Worm (Caenorhabditis elegans): ENCODE measurements around the gene nol-9.

nol-9 gene

ce11 chrIV:13383763-13384436 is 38.4 kb upstream of the nol-9 start, which contains the start of gene rab-19:
Gene rab-19, minus strand, starts transcription at chrIV:13384386.
- TF ChIP-seq unc-86 (tag; optimal IDR thresholded peaks at IDR 0.05): no peak
- peak; percentile 71 for TF ChIP-seq unc-42 (tag; optimal IDR thresholded peaks at IDR 0.05)
- no peak for TF ChIP-seq zip-5 (tag; optimal IDR thresholded peaks at IDR 0.05)
- peak; percentile 28 for TF ChIP-seq ceh-31 (tag; optimal IDR thresholded peaks at IDR 0.05)
- TF ChIP-seq ref-2 (tag; optimal IDR thresholded peaks at IDR 0.05): no peak
- peak; percentile 72 for TF ChIP-seq ceh-48 (tag; optimal IDR thresholded peaks at IDR 0.05)

- TF ChIP-seq sdc-2 (tag; optimal IDR thresholded peaks at IDR 0.05) (no peak), elt-2 (tag; optimal IDR thresholded peaks at IDR 0.05) (peak; percentile 80), fkh-10 (GFP tag; optimal IDR thresholded peaks at IDR 0.05) (no peak), dve-1 (tag; optimal IDR thresholded peaks at IDR 0.05) (peak; percentile 64), pax-1 (tag; optimal IDR thresholded peaks at IDR 0.05) (peak; percentile 24), nhr-232 (tag; optimal IDR thresholded peaks at IDR 0.05) (no peak), ceh-14 (tag; optimal IDR thresholded peaks at IDR 0.05) (peak; percentile 88), ets-4 (tag; optimal IDR thresholded peaks at IDR 0.05) (no peak), odd-2 (tag; optimal IDR thresholded peaks at IDR 0.05) (peak; percentile 25), nfya-1 (tag; optimal IDR thresholded peaks at IDR 0.05) (peak; percentile 84), hlh-15 (tag; optimal IDR thresholded peaks at IDR 0.05) (peak; percentile 49), hlh-13 (GFP tag; optimal IDR thresholded peaks at IDR 0.05) (no peak), fkh-6 (tag; optimal IDR thresholded peaks at IDR 0.05) (peak; percentile 29), unc-42 (tag; optimal IDR thresholded peaks at IDR 0.05) (peak; percentile 89), ttx-3 (tag; optimal IDR thresholded peaks at IDR 0.05) (peak; percentile 63), unc-86 (tag; optimal IDR thresholded peaks at IDR 0.05) (peak; percentile 55), nhr-11 (tag; optimal IDR thresholded peaks at IDR 0.05) (no peak), eyg-1 (tag; optimal IDR thresholded peaks at IDR 0.05) (peak; percentile 27), pqm-1 (tag; optimal IDR thresholded peaks at IDR 0.05) (no peak), elt-4 (tag; optimal IDR thresholded peaks at IDR 0.05) (no peak), ceh-6 (GFP tag; optimal IDR thresholded peaks at IDR 0.05) (peak; percentile 58), hlh-30 (tag; optimal IDR thresholded peaks at IDR 0.05; ENCODE audit: insufficient read depth) (peak; percentile 2), mec-3 (tag; optimal IDR thresholded peaks at IDR 0.05; ENCODE audit: borderline replicate concordance) (no peak), ztf-16 (tag; optimal IDR thresholded peaks at IDR 0.05) (peak; percentile 61), dmd-4 (tag; optimal IDR thresholded peaks at IDR 0.05; ENCODE audit: borderline replicate concordance) (no peak), lim-6 (tag; optimal IDR thresholded peaks at IDR 0.05) (no peak), T23F11.4 (GFP tag; optimal IDR thresholded peaks at IDR 0.05) (peak; percentile 66), npax-4 (tag; optimal IDR thresholded peaks at IDR 0.05) (peak; percentile 35), pros-1 (tag; optimal IDR thresholded peaks at IDR 0.05) (peak; percentile 42), F13H6.1 (tag; optimal IDR thresholded peaks at IDR 0.05) (peak; percentile 28), ceh-2 (tag; optimal IDR thresholded peaks at IDR 0.05) (peak; percentile 39), ceh-24 (tag; optimal IDR thresholded peaks at IDR 0.05) (peak; percentile 14), pha-4 (tag; optimal IDR thresholded peaks at IDR 0.05) (no peak), pag-3 (tag; optimal IDR thresholded peaks at IDR 0.05; ENCODE audit: borderline replicate concordance) (no peak), ceh-22 (tag; optimal IDR thresholded peaks at IDR 0.05) (no peak), pha-2 (tag; optimal IDR thresholded peaks at IDR 0.05) (peak; percentile 54), ceh-45 (GFP tag; IDR thresholded peaks at IDR 0.05) (0 out of 2 replicates have a peak, but pooled peaks have one; percentile 52), ceh-18 (tag; optimal IDR thresholded peaks at IDR 0.05) (peak; percentile 46), K02D7.2 (tag; optimal IDR thresholded peaks at IDR 0.05) (peak; percentile 52), pat-9 (tag; optimal IDR thresholded peaks at IDR 0.05) (peak; percentile 67), ref-2 (tag; optimal IDR thresholded peaks at IDR 0.05) (peak; percentile 77), ahr-1 (tag; optimal IDR thresholded peaks at IDR 0.05) (peak; percentile 36), Y22D7AL.16 (tag; optimal IDR thresholded peaks at IDR 0.05) (no peak), che-1 (tag; optimal IDR thresholded peaks at IDR 0.05) (peak; percentile 42), tbx-2 (tag; optimal IDR thresholded peaks at IDR 0.05) (peak; percentile 67), ceh-30 (tag; optimal IDR thresholded peaks at IDR 0.05) (no peak), K09A11.1 (tag; optimal IDR thresholded peaks at IDR 0.05; ENCODE audit: insufficient read depth) (peak; percentile 77)
These were observed 36.3 kb upstream of the nol-9 start, which contains the start of the genes Y62E10A.20, Y62E10A.23 and mdt-9 for ce11 chrIV:13386043-13386442. Gene Y62E10A.20, minus strand, starts transcription at chrIV:13386091. Gene Y62E10A.23, plus strand, starts transcription at chrIV:13386324. Gene mdt-9, plus strand, starts transcription at chrIV:13386380.

Data from whole organism, late embryonic.